Worm (Caenorhabditis elegans) whole organism, L4/young adult: ENCODE data around the gene trk-1.

Experiments used
- W03F9.2 ChIP-seq: fragments of 150-350 bp; optimal IDR thresholded peaks from 2 replicates; lab custom pipeline; 2014; ENCODE audit warnings: missing biosample characterization, missing genetic modification characterization
- him-1 ChIP-seq: sonication (generic microtip); optimal IDR thresholded peaks from 2 replicates; lab custom pipeline; 2016; ENCODE audit warnings: missing genotype, missing genetic modification reagents, missing genetic modification characterization, missing compliant biosample characterization

- TF ChIP-seq W03F9.2 (tag; lab: Kevin White, UChicago): no peak
- no peak for TF ChIP-seq him-1
Measured at ce11 chrX:8929688-8930087, 21.1 kb downstream of the trk-1 start.
